Worm (Caenorhabditis elegans) whole organism, L2 larva: ENCODE results near the gene F28H7.7.

Experiments used
- C34F6.9 ChIP-seq: fragments of 150-350 bp; optimal IDR thresholded peaks from 2 replicates; lab custom pipeline; 2014; ENCODE audit warnings: missing biosample characterization, missing genetic modification characterization
- F13H6.1 ChIP-seq: sonication (generic microtip); optimal IDR thresholded peaks from 2 replicates; lab custom pipeline; 2016; ENCODE audit warnings: missing genetic modification characterization, missing compliant biosample characterization
- R02D3.7 ChIP-seq: fragments of 150-350 bp; optimal IDR thresholded peaks from 2 replicates; lab custom pipeline; 2014; ENCODE audit warnings: missing biosample characterization, missing genetic modification characterization
- alr-1 ChIP-seq: fragments of 150-350 bp; optimal IDR thresholded peaks from 2 replicates; lab custom pipeline; 2014; ENCODE audit warnings: missing biosample characterization, missing genetic modification characterization
- ama-1 ChIP-seq: fragments of 150-350 bp; optimal IDR thresholded peaks from 2 replicates; lab custom pipeline; 2018; ENCODE audit warnings: inconsistent platforms
- ceh-16 ChIP-seq: fragments of 150-350 bp; optimal IDR thresholded peaks from 2 replicates; lab custom pipeline; 2014; ENCODE audit warnings: missing biosample characterization, missing genetic modification characterization
- ceh-82 ChIP-seq: fragments of 150-350 bp; optimal IDR thresholded peaks from 2 replicates; lab custom pipeline; 2014; ENCODE audit warnings: missing biosample characterization, missing genetic modification characterization
- crh-2 ChIP-seq: sonication (generic microtip); optimal IDR thresholded peaks from 2 replicates; lab custom pipeline; 2017; ENCODE audit warnings: missing biosample characterization, missing genetic modification characterization
- dmd-4 ChIP-seq: sonication (generic microtip); optimal IDR thresholded peaks from 2 replicates; lab custom pipeline; 2017; ENCODE audit warnings: missing biosample characterization, missing genetic modification characterization
- egl-27 ChIP-seq: sonication (generic microtip); optimal IDR thresholded peaks from 3 replicates; lab custom pipeline; 2017; ENCODE audit warnings: missing biosample characterization, missing genetic modification reagents, missing genetic modification characterization
- elt-3 ChIP-seq: sonication (generic microtip); optimal IDR thresholded peaks from 2 replicates; lab custom pipeline; 2017; ENCODE audit warnings: missing biosample characterization, missing genetic modification characterization
- fos-1 ChIP-seq: fragments of 150-350 bp; optimal IDR thresholded peaks from 2 replicates; lab custom pipeline; 2014; ENCODE audit warnings: missing biosample characterization, missing genetic modification characterization
- gmeb-1 ChIP-seq: fragments of 150-350 bp; optimal IDR thresholded peaks from 2 replicates; lab custom pipeline; 2014; ENCODE audit warnings: missing biosample characterization, missing genetic modification characterization
- lin-11 ChIP-seq: fragments of 150-350 bp; sonication (generic microtip); optimal IDR thresholded peaks from 2 replicates; lab custom pipeline; 2014; ENCODE audit warnings: missing biosample characterization, missing genetic modification characterization, inconsistent platforms, mixed read lengths
- lsy-2 ChIP-seq, 2 experiments: fragments of 150-350 bp in 1 of 2; sonication (generic microtip) in 1 of 2; optimal IDR thresholded peaks; 2 replicates each; lab custom pipeline; 2014 to 2017; ENCODE audit warnings: missing biosample characterization in 2 of 2, missing genetic modification characterization in 2 of 2
- mab-5 ChIP-seq: fragments of 150-350 bp; optimal IDR thresholded peaks from 2 replicates; lab custom pipeline; 2014; ENCODE audit warnings: missing biosample characterization, missing genetic modification characterization
- mbf-1 ChIP-seq: sonication (generic microtip); optimal IDR thresholded peaks from 2 replicates; lab custom pipeline; 2017; ENCODE audit warnings: missing biosample characterization, missing genetic modification characterization
- mdl-1 ChIP-seq, 2 experiments: fragments of 150-350 bp in 1 of 2; sonication (generic microtip) in 1 of 2; optimal IDR thresholded peaks; 2 replicates each; lab custom pipeline; 2017; ENCODE audit warnings: missing biosample characterization in 2 of 2, missing genetic modification characterization in 2 of 2
- nhr-11 ChIP-seq: fragments of 150-350 bp; optimal IDR thresholded peaks from 2 replicates; lab custom pipeline; 2014; ENCODE audit warnings: missing biosample characterization, missing genetic modification characterization
- nhr-12 ChIP-seq: fragments of 150-350 bp; optimal IDR thresholded peaks from 2 replicates; lab custom pipeline; 2014; ENCODE audit warnings: missing biosample characterization, missing genetic modification characterization
- nhr-129 ChIP-seq: fragments of 150-350 bp; optimal IDR thresholded peaks from 2 replicates; lab custom pipeline; 2014; ENCODE audit warnings: missing biosample characterization, missing genetic modification characterization
- nhr-21 ChIP-seq: fragments of 150-350 bp; optimal IDR thresholded peaks from 2 replicates; lab custom pipeline; 2014; ENCODE audit warnings: missing biosample characterization, missing genetic modification characterization
- nhr-23 ChIP-seq: fragments of 150-350 bp; optimal IDR thresholded peaks from 2 replicates; lab custom pipeline; 2014; ENCODE audit warnings: missing biosample characterization, missing genetic modification reagents, missing genetic modification characterization
- nhr-237 ChIP-seq: fragments of 150-350 bp; optimal IDR thresholded peaks from 2 replicates; lab custom pipeline; 2014; ENCODE audit warnings: missing biosample characterization, missing genetic modification characterization
- nhr-25 ChIP-seq: fragments of 150-350 bp; sonication (generic microtip); optimal IDR thresholded peaks from 3 replicates; lab custom pipeline; 2014; ENCODE audit warnings: missing biosample characterization, missing genetic modification characterization
- nhr-77 ChIP-seq: fragments of 150-350 bp; optimal IDR thresholded peaks from 2 replicates; lab custom pipeline; 2014; ENCODE audit warnings: missing biosample characterization, missing genetic modification characterization
- peb-1 ChIP-seq: fragments of 150-350 bp; optimal IDR thresholded peaks from 2 replicates; lab custom pipeline; 2014; ENCODE audit warnings: missing biosample characterization, missing genetic modification characterization
- skn-1 ChIP-seq: sonication (generic microtip); optimal IDR thresholded peaks from 2 replicates; lab custom pipeline; 2017; ENCODE audit warnings: missing biosample characterization, missing genetic modification characterization
- sma-3 ChIP-seq: sonication (generic microtip); optimal IDR thresholded peaks from 2 replicates; lab custom pipeline; 2016; ENCODE audit warnings: missing genetic modification reagents, missing genetic modification characterization, missing compliant biosample characterization
- sma-9 ChIP-seq, 2 experiments: fragments of 150-350 bp in 1 of 2; sonication (generic microtip) in 1 of 2; optimal IDR thresholded peaks; 2 replicates each; lab custom pipeline; 2014 to 2016; ENCODE audit warnings: missing genetic modification characterization in 2 of 2, mild to moderate bottlenecking in 1 of 2, missing biosample characterization in 1 of 2, missing compliant biosample characterization in 1 of 2, missing genetic modification reagents in 1 of 2, moderate library complexity in 1 of 2
- unc-39 ChIP-seq: fragments of 150-350 bp; optimal IDR thresholded peaks from 2 replicates; lab custom pipeline; 2014; ENCODE audit warnings: missing biosample characterization, missing genetic modification characterization
- unc-55 ChIP-seq: fragments of 150-350 bp; sonication (generic microtip); optimal IDR thresholded peaks from 3 replicates; lab custom pipeline; 2014; ENCODE audit warnings: missing biosample characterization, missing genetic modification reagents, missing genetic modification characterization
- unc-62 ChIP-seq: fragments of 150-350 bp; optimal IDR thresholded peaks from 2 replicates; lab custom pipeline; 2014; ENCODE audit warnings: missing biosample characterization, missing genetic modification reagents, missing genetic modification characterization
- ztf-1 ChIP-seq: fragments of 200-800 bp; sonication (Bioruptor generic); conservative IDR thresholded peaks from 2 replicates; pipeline ENCODE4 v1.3.6; 2022; ENCODE audit warnings: missing genetic modification characterization, missing compliant biosample characterization

F28H7.7 gene

ce11 chrV:10727651-10728050 lies 26.3 kb downstream of the F28H7.7 start (continued):
- TF ChIP-seq nhr-77 (tag; lab: Kevin White, UChicago) (no peak), nhr-25 (no peak), gmeb-1 (tag; lab: Kevin White, UChicago) (no peak), C34F6.9 (tag; lab: Kevin White, UChicago) (peak; percentile 27), nhr-11 (tag; lab: Kevin White, UChicago) (no peak), nhr-12 (no peak), R02D3.7 (tag; lab: Kevin White, UChicago) (no peak), unc-62 (GFP tag; lab: Kevin White, UChicago) (peak; percentile 70), peb-1 (tag; lab: Kevin White, UChicago) (no peak), ceh-16 (no peak), nhr-21 (tag; lab: Kevin White, UChicago) (peak; percentile 44)

DNA sequence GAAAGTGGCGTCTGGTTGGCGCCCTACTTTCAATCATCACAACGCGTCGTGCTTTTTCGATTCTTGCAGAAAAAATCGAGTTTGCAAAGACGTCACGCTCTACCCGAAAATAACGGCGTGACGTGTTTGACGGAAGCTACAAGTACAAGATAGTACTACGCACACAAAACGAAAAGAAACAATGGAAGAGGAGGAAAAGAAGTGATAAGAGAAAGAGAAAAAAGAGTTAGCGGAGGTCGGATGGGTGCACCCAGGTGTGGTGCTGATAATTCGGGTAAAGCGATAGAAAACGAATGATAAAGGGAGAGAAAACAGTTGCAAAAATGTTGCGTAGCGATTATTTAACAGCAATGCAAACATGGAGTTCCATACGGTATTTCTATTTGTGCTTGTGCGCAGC lies 27.3 kb downstream of the F28H7.7 start:
- TF ChIP-seq sma-3 (GFP tag; lab: Kevin White, UChicago) = peak; percentile 32
- peak; percentile 67 for TF ChIP-seq F13H6.1
- peak; percentile 76 for TF ChIP-seq fos-1 (tag; lab: Kevin White, UChicago)
- peak; percentile 28 for TF ChIP-seq nhr-129
- TF ChIP-seq sma-9 (GFP tag; optimal IDR thresholded peaks at IDR 0.05; lab: Kevin White, UChicago) = peak; percentile 73
- TF ChIP-seq sma-9 (tag; optimal IDR thresholded peaks at IDR 0.05; lab: Kevin White, UChicago) = no peak
- TF ChIP-seq unc-39 (tag; lab: Kevin White, UChicago) = no peak
- TF ChIP-seq skn-1 (tag; lab: Kevin White, UChicago) = no peak
- peak; percentile 33 for TF ChIP-seq gmeb-1 (tag; lab: Kevin White, UChicago)
- peak; percentile 8 for TF ChIP-seq egl-27 (tag; lab: Kevin White, UChicago)
- no peak for TF ChIP-seq alr-1
- peak; percentile 52 for TF ChIP-seq crh-2 (tag; lab: Kevin White, UChicago)
- TF ChIP-seq mdl-1 (tag; optimal IDR thresholded peaks at IDR 0.05; lab: Kevin White, UChicago) = peak in 1 of 2 experiments; percentile 27

ce11 chrV:10725424-10725951 lies 28.5 kb downstream of the F28H7.7 start:
- TF ChIP-seq nhr-25 (peak; percentile 15), skn-1 (tag; lab: Kevin White, UChicago) (no peak)

DNA sequence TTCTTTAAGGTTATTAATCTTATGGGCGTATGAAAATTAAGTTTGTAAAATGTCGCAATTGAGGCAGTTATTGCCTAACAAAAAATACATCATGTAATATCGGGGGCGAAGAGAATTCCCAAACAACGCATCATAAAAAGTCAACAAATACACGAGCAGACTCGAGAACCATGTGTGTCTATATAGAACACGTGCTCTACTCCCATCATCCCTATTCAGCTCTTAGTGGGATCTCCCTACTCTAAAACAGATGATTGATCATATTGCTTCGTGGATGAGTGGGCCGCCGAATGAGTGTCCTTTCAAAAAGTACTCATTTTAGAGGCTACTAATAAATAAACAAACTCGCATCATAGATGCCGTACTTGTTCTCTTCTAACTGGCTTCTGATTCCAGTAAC lies 29.5 kb downstream of the F28H7.7 start:
- TF ChIP-seq sma-9 (GFP tag; optimal IDR thresholded peaks at IDR 0.05; lab: Kevin White, UChicago) (peak; percentile 46), sma-9 (tag; optimal IDR thresholded peaks at IDR 0.05; lab: Kevin White, UChicago) (no peak), ztf-1 (GFP tag; lab: Robert Waterston, UW) (no peak), nhr-129 (peak; percentile 6)
- TF ChIP-seq, all 48 proteins: peak for 2

ce11 chrV:10723583-10723982 lies 30.4 kb downstream of the F28H7.7 start:
- TF ChIP-seq lin-11 (tag; lab: Kevin White, UChicago) (no peak), nhr-237 (tag; lab: Kevin White, UChicago) (no peak), ceh-16 (no peak), alr-1 (no peak), nhr-23 (tag; lab: Kevin White, UChicago) (no peak), nhr-12 (no peak), fos-1 (tag; lab: Kevin White, UChicago) (no peak), nhr-25 (no peak), mbf-1 (no peak), elt-3 (tag; lab: Kevin White, UChicago) (no peak), ceh-82 (tag; lab: Kevin White, UChicago) (no peak), mab-5 (no peak), ama-1 (lab: Kevin White, UChicago) (no peak), dmd-4 (tag; lab: Kevin White, UChicago) (no peak), R02D3.7 (tag; lab: Kevin White, UChicago) (no peak), C34F6.9 (tag; lab: Kevin White, UChicago) (no peak)

DNA sequence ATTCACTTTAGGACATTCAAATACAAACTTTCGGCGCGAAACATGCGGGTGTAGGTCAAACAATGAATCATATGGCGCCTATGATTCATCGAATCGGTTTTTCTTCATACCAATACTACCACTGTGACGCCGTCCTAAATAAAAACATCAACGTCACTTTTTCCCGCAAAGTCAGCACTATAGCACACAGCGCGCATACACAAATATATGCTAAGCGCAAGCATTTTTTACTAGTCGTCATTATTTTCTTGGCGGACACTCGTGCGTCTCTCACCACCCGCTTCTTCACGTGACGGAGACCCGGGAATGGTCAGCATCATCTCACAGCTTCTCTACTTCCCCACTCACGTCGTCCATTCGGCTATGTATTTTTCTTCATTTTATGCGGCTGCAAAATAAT lies 30.8 kb downstream of the F28H7.7 start:
- peak in 1 of 2 experiments; percentile 30 for TF ChIP-seq lsy-2 (tag; optimal IDR thresholded peaks at IDR 0.05; lab: Kevin White, UChicago)
- peak; percentile 20 for TF ChIP-seq crh-2 (tag; lab: Kevin White, UChicago)
- peak; percentile 2 for TF ChIP-seq F13H6.1
- no peak for TF ChIP-seq mab-5
- peak; percentile 24 for TF ChIP-seq C34F6.9 (tag; lab: Kevin White, UChicago)
- no peak for TF ChIP-seq ztf-1 (GFP tag; lab: Robert Waterston, UW)
- no peak for TF ChIP-seq nhr-23 (tag; lab: Kevin White, UChicago)
- TF ChIP-seq sma-9 (GFP tag; optimal IDR thresholded peaks at IDR 0.05; lab: Kevin White, UChicago) = peak; percentile 58
- no peak for TF ChIP-seq sma-9 (tag; optimal IDR thresholded peaks at IDR 0.05; lab: Kevin White, UChicago)
- peak; percentile 9 for TF ChIP-seq lin-11 (tag; lab: Kevin White, UChicago)
- peak; percentile 37 for TF ChIP-seq unc-55 (GFP tag; lab: Kevin White, UChicago)
- TF ChIP-seq mdl-1 (tag; optimal IDR thresholded peaks at IDR 0.05; lab: Kevin White, UChicago) = peak; percentile 14 to 19
